Worm (Caenorhabditis elegans) whole organism, L4 larva: ENCODE data around the gene tbc-3.

Experiments
- D1046.2 ChIP-seq: fragments of 200-800 bp; sonication (Bioruptor generic); IDR thresholded peaks from 2 replicates; pipeline ENCODE4 v1.3.6; 2022; ENCODE audit warnings: missing genetic modification characterization, missing compliant biosample characterization
- F10B5.3 ChIP-seq: sonication (generic microtip); optimal IDR thresholded peaks from 2 replicates; lab custom pipeline; 2016; ENCODE audit warnings: mild to moderate bottlenecking, missing genetic modification characterization, missing compliant biosample characterization
- F26F4.8 ChIP-seq: fragments of 200-800 bp; sonication (Bioruptor generic); conservative IDR thresholded peaks from 2 replicates; pipeline ENCODE4 v1.3.6; 2022; ENCODE audit warnings: missing genetic modification characterization, missing compliant biosample characterization
- F49E8.2 ChIP-seq: sonication (generic microtip); optimal IDR thresholded peaks from 2 replicates; lab custom pipeline; 2016; ENCODE audit warnings: missing compliant biosample characterization, mild to moderate bottlenecking, missing genetic modification characterization, borderline replicate concordance
- R02D3.7 ChIP-seq: fragments of 150-350 bp; sonication (generic microtip); optimal IDR thresholded peaks from 3 replicates; lab custom pipeline; 2014; ENCODE audit warnings: missing biosample characterization, missing genetic modification characterization
- aly-2 ChIP-seq: sonication (generic microtip); optimal IDR thresholded peaks from 2 replicates; lab custom pipeline; 2018; ENCODE audit warnings: missing biosample characterization, missing genetic modification characterization
- arid-1 ChIP-seq: fragments of 200-800 bp; sonication (Bioruptor generic); conservative IDR thresholded peaks from 2 replicates; pipeline ENCODE4 v1.3.6; 2022; ENCODE audit warnings: missing genetic modification reagents, missing genetic modification characterization, missing compliant biosample characterization
- ceh-62 ChIP-seq: sonication (generic microtip); optimal IDR thresholded peaks from 2 replicates; lab custom pipeline; 2017; ENCODE audit warnings: missing biosample characterization, missing genetic modification characterization
- daf-19 ChIP-seq: fragments of 200-800 bp; sonication (Bioruptor generic); conservative IDR thresholded peaks from 2 replicates; pipeline ENCODE4 v1.3.6; 2022; ENCODE audit warnings: missing genetic modification characterization, missing compliant biosample characterization
- daf-8 ChIP-seq: fragments of 200-800 bp; sonication (Bioruptor generic); IDR thresholded peaks from 2 replicates; pipeline ENCODE4 v1.3.6; 2022; ENCODE audit warnings: missing genetic modification characterization, missing compliant biosample characterization
- dmd-6 ChIP-seq: fragments of 200-800 bp; sonication (Bioruptor generic); IDR thresholded peaks from 2 replicates; pipeline ENCODE4 v1.3.6; 2022; ENCODE audit warnings: missing genetic modification reagents, missing genetic modification characterization, missing compliant biosample characterization
- dmd-8 ChIP-seq: fragments of 200-800 bp; sonication (Bioruptor generic); IDR thresholded peaks from 2 replicates; pipeline ENCODE4 v1.3.6; 2022; ENCODE audit warnings: missing genetic modification characterization, missing compliant biosample characterization
- dve-1 ChIP-seq: sonication (generic microtip); optimal IDR thresholded peaks from 2 replicates; lab custom pipeline; 2017; ENCODE audit warnings: antibody characterized with exemption, mild to moderate bottlenecking, missing genetic modification characterization, missing compliant biosample characterization; ENCODE audit not compliant: insufficient read depth
- egl-27 ChIP-seq: sonication (generic microtip); optimal IDR thresholded peaks from 3 replicates; lab custom pipeline; 2017; ENCODE audit warnings: missing biosample characterization, missing genetic modification reagents, missing genetic modification characterization
- egl-43 ChIP-seq: fragments of 200-800 bp; sonication (Bioruptor generic); IDR thresholded peaks from 2 replicates; pipeline ENCODE4 v1.3.6; 2022; ENCODE audit warnings: missing genetic modification reagents, missing genetic modification characterization, missing compliant biosample characterization
- gei-8 ChIP-seq: fragments of 200-800 bp; sonication (Bioruptor generic); optimal IDR thresholded peaks from 2 replicates; lab custom pipeline; 2018; ENCODE audit warnings: mild to moderate bottlenecking, missing genetic modification characterization, missing compliant biosample characterization
- hlh-30 ChIP-seq: sonication (generic microtip); optimal IDR thresholded peaks from 2 replicates; lab custom pipeline; 2017; ENCODE audit warnings: antibody characterized with exemption, mild to moderate bottlenecking, missing genetic modification characterization, missing compliant biosample characterization; ENCODE audit not compliant: insufficient read depth
- jun-1 ChIP-seq: fragments of 150-350 bp; optimal IDR thresholded peaks from 2 replicates; lab custom pipeline; 2014; ENCODE audit warnings: missing biosample characterization, missing genetic modification reagents, missing genetic modification characterization
- lin-15B ChIP-seq: fragments of 150-350 bp; sonication (generic microtip); optimal IDR thresholded peaks from 3 replicates; lab custom pipeline; 2014; ENCODE audit warnings: missing biosample characterization, missing genetic modification characterization
- lin-38 ChIP-seq: fragments of 200-800 bp; sonication (Bioruptor generic); IDR thresholded peaks from 2 replicates; pipeline ENCODE4 v1.3.6; 2022; ENCODE audit warnings: missing genetic modification reagents, missing genetic modification characterization, missing compliant biosample characterization
- lin-39 ChIP-seq: fragments of 150-350 bp; optimal IDR thresholded peaks from 2 replicates; lab custom pipeline; 2014; ENCODE audit warnings: missing biosample characterization, missing genetic modification reagents, missing genetic modification characterization
- lir-3 ChIP-seq: sonication (generic microtip); optimal IDR thresholded peaks from 2 replicates; lab custom pipeline; 2016; ENCODE audit warnings: mild to moderate bottlenecking, missing genetic modification characterization, missing compliant biosample characterization
- mdt-29 ChIP-seq: fragments of 200-800 bp; sonication (Bioruptor generic); IDR thresholded peaks from 2 replicates; pipeline ENCODE4 v1.3.6; 2022; ENCODE audit warnings: missing genetic modification reagents, missing genetic modification characterization, missing compliant biosample characterization
- mes-2 ChIP-seq: sonication (generic microtip); optimal IDR thresholded peaks from 2 replicates; lab custom pipeline; 2016; ENCODE audit warnings: missing genotype, mild to moderate bottlenecking, missing genetic modification characterization, missing compliant biosample characterization; ENCODE audit not compliant: poor library complexity, severe bottlenecking
- mxl-3 ChIP-seq: fragments of 200-800 bp; sonication (Bioruptor generic); optimal IDR thresholded peaks from 2 replicates; lab custom pipeline; 2018; ENCODE audit warnings: mild to moderate bottlenecking, missing genetic modification characterization, missing compliant biosample characterization
- nhr-10 ChIP-seq: fragments of 150-350 bp; optimal IDR thresholded peaks from 2 replicates; lab custom pipeline; 2014; ENCODE audit warnings: missing biosample characterization, missing genetic modification characterization
- nhr-102 ChIP-seq: sonication (generic microtip); optimal IDR thresholded peaks from 2 replicates; lab custom pipeline; 2016; ENCODE audit warnings: mild to moderate bottlenecking, missing genetic modification characterization, moderate library complexity, missing compliant biosample characterization
- nhr-11 ChIP-seq: fragments of 150-350 bp; optimal IDR thresholded peaks from 2 replicates; lab custom pipeline; 2014; ENCODE audit warnings: missing biosample characterization, missing genetic modification characterization
- nhr-111 ChIP-seq: fragments of 200-800 bp; sonication (Bioruptor generic); optimal IDR thresholded peaks from 2 replicates; lab custom pipeline; 2018; ENCODE audit warnings: mild to moderate bottlenecking, missing genetic modification characterization, missing compliant biosample characterization
- nhr-28 ChIP-seq: fragments of 150-350 bp; optimal IDR thresholded peaks from 2 replicates; lab custom pipeline; 2014; ENCODE audit warnings: missing biosample characterization, missing genetic modification characterization
- nhr-42 ChIP-seq: fragments of 200-800 bp; sonication (Bioruptor generic); IDR thresholded peaks from 2 replicates; pipeline ENCODE4 v1.3.6; 2022; ENCODE audit warnings: missing genetic modification characterization, missing compliant biosample characterization
- nhr-48 ChIP-seq: sonication (generic microtip); optimal IDR thresholded peaks from 2 replicates; lab custom pipeline; 2016; ENCODE audit warnings: mild to moderate bottlenecking, missing genetic modification characterization, missing compliant biosample characterization
- nhr-76 ChIP-seq: fragments of 150-350 bp; optimal IDR thresholded peaks from 2 replicates; lab custom pipeline; 2014; ENCODE audit warnings: missing biosample characterization, missing genetic modification characterization
- nhr-77 ChIP-seq: fragments of 150-350 bp; optimal IDR thresholded peaks from 2 replicates; lab custom pipeline; 2014; ENCODE audit warnings: missing biosample characterization, missing genetic modification characterization
- pha-4 ChIP-seq, 2 experiments: fragments of 150-350 bp in 1 of 2; fragments of 200-800 bp in 1 of 2; sonication (Bioruptor generic) in 1 of 2; IDR thresholded peaks in 1 of 2; optimal IDR thresholded peaks in 1 of 2; 2 replicates each; pipeline versions ENCODE4 v1.3.6 to Lab custom; 2014 to 2022; ENCODE audit warnings: missing genetic modification characterization in 2 of 2, missing genetic modification reagents in 2 of 2, missing biosample characterization in 1 of 2, missing compliant biosample characterization in 1 of 2
- set-16 ChIP-seq: fragments of 200-800 bp; sonication (Bioruptor generic); IDR thresholded peaks from 2 replicates; pipeline ENCODE4 v1.3.6; 2022; ENCODE audit warnings: missing genetic modification reagents, missing genetic modification characterization, missing compliant biosample characterization
- snpc-4 ChIP-seq: fragments of 150-350 bp; optimal IDR thresholded peaks from 2 replicates; lab custom pipeline; 2014; ENCODE audit warnings: missing biosample characterization, missing genetic modification characterization
- spr-1 ChIP-seq: sonication (generic microtip); optimal IDR thresholded peaks from 2 replicates; lab custom pipeline; 2016; ENCODE audit warnings: mild to moderate bottlenecking, missing genetic modification characterization, missing compliant biosample characterization
- unc-130 ChIP-seq: sonication (generic microtip); optimal IDR thresholded peaks from 2 replicates; lab custom pipeline; 2016; ENCODE audit warnings: missing genetic modification reagents, missing genetic modification characterization, missing compliant biosample characterization
- vab-7 ChIP-seq: fragments of 200-800 bp; sonication (Bioruptor generic); IDR thresholded peaks from 2 replicates; pipeline ENCODE4 v1.3.6; 2022; ENCODE audit warnings: missing genetic modification reagents, missing genetic modification characterization, missing compliant biosample characterization
- ztf-7 ChIP-seq: fragments of 150-350 bp; optimal IDR thresholded peaks from 2 replicates; lab custom pipeline; 2014; ENCODE audit warnings: missing biosample characterization, missing genetic modification characterization

tbc-3 gene

DNA sequence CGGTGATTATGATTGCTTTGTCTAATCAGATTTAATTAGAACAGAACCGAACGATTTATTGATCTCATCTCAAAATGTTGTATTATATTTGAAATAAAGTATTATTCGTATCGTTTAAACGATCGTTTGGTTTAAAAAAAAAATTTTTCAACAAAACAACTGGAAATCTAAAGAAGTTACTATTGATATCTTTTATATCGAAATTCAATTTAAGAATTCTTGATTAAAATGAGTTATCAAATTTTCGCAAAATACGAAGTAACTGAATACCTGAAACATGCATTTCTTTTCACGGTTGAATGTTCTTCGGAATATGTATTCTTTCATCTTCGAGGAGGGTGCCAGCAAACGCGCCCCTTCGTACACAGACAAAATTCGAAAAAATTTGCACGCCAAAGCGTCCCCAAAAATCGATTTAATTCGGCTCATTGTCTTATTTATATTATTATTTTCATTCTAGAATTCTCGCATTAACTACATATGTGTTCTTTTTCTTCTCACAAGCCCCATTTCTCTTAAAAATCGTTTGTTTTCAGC, 40.8 kb upstream of the tbc-3 start, which contains the start of gene npp-1 (continued):
- TF ChIP-seq dve-1 (tag; lab: Kevin White, UChicago), result peak; percentile 20
- peak; percentile 86 for TF ChIP-seq lin-38 (GFP tag; lab: Robert Waterston, UW)
- TF ChIP-seq snpc-4 (tag; lab: Kevin White, UChicago), result no peak
- TF ChIP-seq daf-8, result no peak
- no peak for TF ChIP-seq lin-15B (tag; lab: Kevin White, UChicago)
- TF ChIP-seq vab-7 (GFP tag; lab: Robert Waterston, UW), result 0 out of 2 replicates have a peak, but pooled peaks have one; percentile 5
- peak; percentile 10 for TF ChIP-seq unc-130
- no peak for TF ChIP-seq nhr-42 (GFP tag; lab: Robert Waterston, UW)
- TF ChIP-seq nhr-28 (tag; lab: Kevin White, UChicago), result peak; percentile 17
- TF ChIP-seq mdt-29 (GFP tag; lab: Robert Waterston, UW), result no peak
- no peak for TF ChIP-seq spr-1
- TF ChIP-seq nhr-76 (tag; lab: Kevin White, UChicago), result no peak
- TF ChIP-seq F26F4.8, result no peak
- TF ChIP-seq R02D3.7 (tag; lab: Kevin White, UChicago), result no peak
- TF ChIP-seq daf-19 (GFP tag; lab: Robert Waterston, UW), result no peak
- TF ChIP-seq dmd-8 (GFP tag; lab: Robert Waterston, UW), result no peak

ce11 chrIV:9858970-9859369, 39.8 kb upstream of the tbc-3 start:
- TF ChIP-seq nhr-77 (tag; lab: Kevin White, UChicago), result no peak
- no peak for TF ChIP-seq ceh-62 (tag; lab: Kevin White, UChicago)
- TF ChIP-seq jun-1, result no peak
- no peak for TF ChIP-seq set-16 (GFP tag; lab: Robert Waterston, UW)
- no peak for TF ChIP-seq nhr-48 (tag; lab: Kevin White, UChicago)
- TF ChIP-seq nhr-111, result no peak
- TF ChIP-seq vab-7 (GFP tag; lab: Robert Waterston, UW), result no peak
- TF ChIP-seq arid-1 (GFP tag; lab: Robert Waterston, UW), result no peak
- no peak for TF ChIP-seq lir-3 (tag; lab: Kevin White, UChicago)
- TF ChIP-seq ztf-7 (tag; lab: Kevin White, UChicago), result no peak

ce11 chrIV:9861921-9862320, 36.9 kb upstream of the tbc-3 start, which contains the start of gene K07F5.14:
K07F5.14 (plus strand) TSS chrIV:9862221.
- TF ChIP-seq aly-2 (tag; lab: Kevin White, UChicago) (no peak), F10B5.3 (no peak), F49E8.2 (tag; lab: Kevin White, UChicago) (no peak), dmd-6 (GFP tag; lab: Robert Waterston, UW) (no peak), D1046.2 (GFP tag; lab: Robert Waterston, UW) (no peak), egl-43 (GFP tag; lab: Robert Waterston, UW) (no peak), nhr-11 (tag; lab: Kevin White, UChicago) (no peak), daf-8 (no peak), nhr-10 (tag; lab: Kevin White, UChicago) (no peak), hlh-30 (tag; lab: Kevin White, UChicago) (no peak), nhr-76 (tag; lab: Kevin White, UChicago) (no peak), nhr-102 (tag; lab: Kevin White, UChicago) (no peak), mxl-3 (GFP tag; lab: Kevin White, UChicago) (no peak), egl-27 (tag; lab: Kevin White, UChicago) (no peak), gei-8 (GFP tag; lab: Kevin White, UChicago) (no peak), mes-2 (tag; lab: Kevin White, UChicago) (no peak), arid-1 (GFP tag; lab: Robert Waterston, UW) (no peak), lin-39 (tag; lab: Kevin White, UChicago) (no peak), R02D3.7 (tag; lab: Kevin White, UChicago) (no peak), pha-4 (GFP tag; IDR thresholded peaks at IDR 0.05; lab: Robert Waterston, UW) (no peak), pha-4 (tag; optimal IDR thresholded peaks at IDR 0.05; lab: Kevin White, UChicago) (no peak)
- TF ChIP-seq, all 104 proteins: peak for 0
